Worm (Caenorhabditis elegans) whole organism, L4 larva: ENCODE data around the gene F54D5.5.

ENCODE experiments used
- F10B5.3 ChIP-seq: sonication (generic microtip); optimal IDR thresholded peaks from 2 replicates; lab custom pipeline; 2016; ENCODE audit warnings: mild to moderate bottlenecking, missing genetic modification characterization, missing compliant biosample characterization
- F26F4.8 ChIP-seq: fragments of 200-800 bp; sonication (Bioruptor generic); conservative IDR thresholded peaks from 2 replicates; pipeline ENCODE4 v1.3.6; 2022; ENCODE audit warnings: missing genetic modification characterization, missing compliant biosample characterization
- F49E8.2 ChIP-seq: sonication (generic microtip); optimal IDR thresholded peaks from 2 replicates; lab custom pipeline; 2016; ENCODE audit warnings: missing compliant biosample characterization, mild to moderate bottlenecking, missing genetic modification characterization, borderline replicate concordance
- T26A8.4 ChIP-seq: fragments of 200-800 bp; sonication (Bioruptor generic); IDR thresholded peaks from 2 replicates; pipeline ENCODE4 v1.3.6; 2022; ENCODE audit warnings: missing genetic modification characterization, missing compliant biosample characterization
- Y75B8A.6 ChIP-seq: fragments of 200-800 bp; sonication (Bioruptor generic); IDR thresholded peaks from 2 replicates; pipeline ENCODE4 v1.3.6; 2022; ENCODE audit warnings: missing genetic modification reagents, missing genetic modification characterization, missing compliant biosample characterization
- attf-4 ChIP-seq: sonication (generic microtip); optimal IDR thresholded peaks from 3 replicates; lab custom pipeline; 2017; ENCODE audit warnings: missing biosample characterization, missing genetic modification characterization
- ceh-32 ChIP-seq: sonication (generic microtip); optimal IDR thresholded peaks from 2 replicates; lab custom pipeline; 2016; ENCODE audit warnings: mild to moderate bottlenecking, missing genetic modification characterization, missing compliant biosample characterization; ENCODE audit not compliant: poor library complexity
- cey-2 ChIP-seq: sonication (generic microtip); optimal IDR thresholded peaks from 3 replicates; lab custom pipeline; 2017; ENCODE audit warnings: missing genetic modification characterization, mild to moderate bottlenecking, missing compliant biosample characterization, antibody characterized with exemption, borderline replicate concordance; ENCODE audit not compliant: insufficient read depth
- ctbp-1 ChIP-seq: fragments of 200-800 bp; sonication (Bioruptor generic); IDR thresholded peaks from 2 replicates; pipeline ENCODE4 v1.3.6; 2022; ENCODE audit warnings: missing genetic modification reagents, missing genetic modification characterization, missing compliant biosample characterization
- daf-8 ChIP-seq: fragments of 200-800 bp; sonication (Bioruptor generic); IDR thresholded peaks from 2 replicates; pipeline ENCODE4 v1.3.6; 2022; ENCODE audit warnings: missing genetic modification characterization, missing compliant biosample characterization
- dmd-6 ChIP-seq: fragments of 200-800 bp; sonication (Bioruptor generic); IDR thresholded peaks from 2 replicates; pipeline ENCODE4 v1.3.6; 2022; ENCODE audit warnings: missing genetic modification reagents, missing genetic modification characterization, missing compliant biosample characterization
- dmd-9 ChIP-seq: fragments of 200-800 bp; sonication (Bioruptor generic); IDR thresholded peaks from 2 replicates; pipeline ENCODE4 v1.3.6; 2022; ENCODE audit warnings: missing genetic modification reagents, missing genetic modification characterization, missing compliant biosample characterization
- dpl-1 ChIP-seq: fragments of 150-350 bp; optimal IDR thresholded peaks from 2 replicates; lab custom pipeline; 2014; ENCODE audit warnings: missing biosample characterization, missing genetic modification reagents, missing genetic modification characterization
- egl-43 ChIP-seq: fragments of 200-800 bp; sonication (Bioruptor generic); IDR thresholded peaks from 2 replicates; pipeline ENCODE4 v1.3.6; 2022; ENCODE audit warnings: missing genetic modification reagents, missing genetic modification characterization, missing compliant biosample characterization
- fkh-10 ChIP-seq: fragments of 150-350 bp; optimal IDR thresholded peaks from 2 replicates; lab custom pipeline; 2014; ENCODE audit warnings: missing biosample characterization, missing genetic modification reagents, missing genetic modification characterization
- fos-1 ChIP-seq: fragments of 150-350 bp; optimal IDR thresholded peaks from 2 replicates; lab custom pipeline; 2014; ENCODE audit warnings: missing biosample characterization, missing genetic modification characterization
- hlh-11 ChIP-seq: fragments of 200-800 bp; sonication (Bioruptor generic); optimal IDR thresholded peaks from 2 replicates; lab custom pipeline; 2018; ENCODE audit warnings: mild to moderate bottlenecking, missing genetic modification characterization, missing compliant biosample characterization
- hlh-30 ChIP-seq: sonication (generic microtip); optimal IDR thresholded peaks from 2 replicates; lab custom pipeline; 2017; ENCODE audit warnings: antibody characterized with exemption, mild to moderate bottlenecking, missing genetic modification characterization, missing compliant biosample characterization; ENCODE audit not compliant: insufficient read depth
- hmg-1.1 ChIP-seq: fragments of 200-800 bp; sonication (Bioruptor generic); IDR thresholded peaks from 2 replicates; pipeline ENCODE4 v1.3.6; 2022; ENCODE audit warnings: missing genetic modification reagents, missing genetic modification characterization, missing compliant biosample characterization
- jun-1 ChIP-seq: fragments of 150-350 bp; optimal IDR thresholded peaks from 2 replicates; lab custom pipeline; 2014; ENCODE audit warnings: missing biosample characterization, missing genetic modification reagents, missing genetic modification characterization
- lim-7 ChIP-seq: fragments of 200-800 bp; sonication (Bioruptor generic); IDR thresholded peaks from 2 replicates; pipeline ENCODE4 v1.3.6; 2022; ENCODE audit warnings: missing genetic modification characterization, missing compliant biosample characterization
- lin-1 ChIP-seq: fragments of 200-800 bp; sonication (Bioruptor generic); IDR thresholded peaks from 2 replicates; pipeline ENCODE4 v1.3.6; 2022; ENCODE audit warnings: missing genetic modification reagents, missing genetic modification characterization, missing compliant biosample characterization
- lin-13 ChIP-seq: fragments of 150-350 bp; optimal IDR thresholded peaks from 2 replicates; lab custom pipeline; 2014; ENCODE audit warnings: missing biosample characterization, missing genetic modification reagents, missing genetic modification characterization
- lin-15B ChIP-seq: fragments of 150-350 bp; sonication (generic microtip); optimal IDR thresholded peaks from 3 replicates; lab custom pipeline; 2014; ENCODE audit warnings: missing biosample characterization, missing genetic modification characterization
- lin-29 ChIP-seq: fragments of 200-800 bp; sonication (Bioruptor generic); IDR thresholded peaks from 2 replicates; pipeline ENCODE4 v1.3.6; 2022; ENCODE audit warnings: missing genetic modification reagents, missing genetic modification characterization, missing compliant biosample characterization
- lin-38 ChIP-seq: fragments of 200-800 bp; sonication (Bioruptor generic); IDR thresholded peaks from 2 replicates; pipeline ENCODE4 v1.3.6; 2022; ENCODE audit warnings: missing genetic modification reagents, missing genetic modification characterization, missing compliant biosample characterization
- lin-39 ChIP-seq: fragments of 150-350 bp; optimal IDR thresholded peaks from 2 replicates; lab custom pipeline; 2014; ENCODE audit warnings: missing biosample characterization, missing genetic modification reagents, missing genetic modification characterization
- lir-3 ChIP-seq: sonication (generic microtip); optimal IDR thresholded peaks from 2 replicates; lab custom pipeline; 2016; ENCODE audit warnings: mild to moderate bottlenecking, missing genetic modification characterization, missing compliant biosample characterization
- mdl-1 ChIP-seq, 2 experiments: fragments of 150-350 bp in 1 of 2; sonication (generic microtip) in 1 of 2; optimal IDR thresholded peaks; 2 replicates each; lab custom pipeline; 2014 to 2017; ENCODE audit warnings: missing biosample characterization in 2 of 2, missing genetic modification characterization in 2 of 2
- mdt-29 ChIP-seq: fragments of 200-800 bp; sonication (Bioruptor generic); IDR thresholded peaks from 2 replicates; pipeline ENCODE4 v1.3.6; 2022; ENCODE audit warnings: missing genetic modification reagents, missing genetic modification characterization, missing compliant biosample characterization
- mep-1 ChIP-seq: fragments of 150-350 bp; sonication (generic microtip); optimal IDR thresholded peaks from 3 replicates; lab custom pipeline; 2014; ENCODE audit warnings: missing biosample characterization, missing genetic modification characterization
- mxl-3 ChIP-seq: fragments of 200-800 bp; sonication (Bioruptor generic); optimal IDR thresholded peaks from 2 replicates; lab custom pipeline; 2018; ENCODE audit warnings: mild to moderate bottlenecking, missing genetic modification characterization, missing compliant biosample characterization
- nhr-237 ChIP-seq: sonication (generic microtip); optimal IDR thresholded peaks from 2 replicates; lab custom pipeline; 2017; ENCODE audit warnings: missing biosample characterization, missing genetic modification characterization
- nhr-25 ChIP-seq: sonication (generic microtip); optimal IDR thresholded peaks from 2 replicates; lab custom pipeline; 2017; ENCODE audit warnings: missing genetic modification characterization, mild to moderate bottlenecking, missing compliant biosample characterization, antibody characterized with exemption, moderate library complexity, borderline replicate concordance; ENCODE audit not compliant: insufficient read depth
- nhr-28 ChIP-seq: fragments of 150-350 bp; optimal IDR thresholded peaks from 2 replicates; lab custom pipeline; 2014; ENCODE audit warnings: missing biosample characterization, missing genetic modification characterization
- nhr-42 ChIP-seq: fragments of 200-800 bp; sonication (Bioruptor generic); IDR thresholded peaks from 2 replicates; pipeline ENCODE4 v1.3.6; 2022; ENCODE audit warnings: missing genetic modification characterization, missing compliant biosample characterization
- nhr-48 ChIP-seq: sonication (generic microtip); optimal IDR thresholded peaks from 2 replicates; lab custom pipeline; 2016; ENCODE audit warnings: mild to moderate bottlenecking, missing genetic modification characterization, missing compliant biosample characterization
- nhr-6 ChIP-seq: fragments of 150-350 bp; optimal IDR thresholded peaks from 2 replicates; lab custom pipeline; 2014; ENCODE audit warnings: missing biosample characterization, missing genetic modification characterization
- pqm-1 ChIP-seq: sonication (generic microtip); optimal IDR thresholded peaks from 2 replicates; lab custom pipeline; 2017; ENCODE audit warnings: missing biosample characterization, missing genetic modification characterization
- sdz-12 ChIP-seq: fragments of 200-800 bp; sonication (Bioruptor generic); optimal IDR thresholded peaks from 2 replicates; lab custom pipeline; 2018; ENCODE audit warnings: mild to moderate bottlenecking, missing genetic modification characterization, missing compliant biosample characterization
- set-16 ChIP-seq: fragments of 200-800 bp; sonication (Bioruptor generic); IDR thresholded peaks from 2 replicates; pipeline ENCODE4 v1.3.6; 2022; ENCODE audit warnings: missing genetic modification reagents, missing genetic modification characterization, missing compliant biosample characterization
- skn-1 ChIP-seq: fragments of 150-350 bp; optimal IDR thresholded peaks from 2 replicates; lab custom pipeline; 2014; ENCODE audit warnings: missing biosample characterization, missing genetic modification characterization
- snpc-4 ChIP-seq: fragments of 150-350 bp; optimal IDR thresholded peaks from 2 replicates; lab custom pipeline; 2014; ENCODE audit warnings: missing biosample characterization, missing genetic modification characterization
- unc-62 ChIP-seq, 3 experiments: fragments of 150-350 bp in 1 of 3; sonication (generic microtip); optimal IDR thresholded peaks in 2 of 3; peaks in 1 of 3; 1 replicate in 1 of 3; 2 replicates in 2 of 3; lab custom pipeline; 2014 to 2017; ENCODE audit warnings: missing biosample characterization in 3 of 3, missing genetic modification characterization in 3 of 3, missing genetic modification reagents in 3 of 3, missing genotype in 1 of 3
- zag-1 ChIP-seq: fragments of 150-350 bp; optimal IDR thresholded peaks from 2 replicates; lab custom pipeline; 2014; ENCODE audit warnings: missing biosample characterization, missing genetic modification characterization
- zfp-2 ChIP-seq: sonication (generic microtip); optimal IDR thresholded peaks from 2 replicates; lab custom pipeline; 2016; ENCODE audit warnings: mild to moderate bottlenecking, missing genetic modification characterization, missing compliant biosample characterization
- zfp-3 ChIP-seq: fragments of 200-800 bp; sonication (Bioruptor generic); conservative IDR thresholded peaks from 2 replicates; pipeline ENCODE4 v1.3.6; 2022; ENCODE audit warnings: missing genetic modification reagents, missing genetic modification characterization, missing compliant biosample characterization

The F54D5.5 gene

DNA sequence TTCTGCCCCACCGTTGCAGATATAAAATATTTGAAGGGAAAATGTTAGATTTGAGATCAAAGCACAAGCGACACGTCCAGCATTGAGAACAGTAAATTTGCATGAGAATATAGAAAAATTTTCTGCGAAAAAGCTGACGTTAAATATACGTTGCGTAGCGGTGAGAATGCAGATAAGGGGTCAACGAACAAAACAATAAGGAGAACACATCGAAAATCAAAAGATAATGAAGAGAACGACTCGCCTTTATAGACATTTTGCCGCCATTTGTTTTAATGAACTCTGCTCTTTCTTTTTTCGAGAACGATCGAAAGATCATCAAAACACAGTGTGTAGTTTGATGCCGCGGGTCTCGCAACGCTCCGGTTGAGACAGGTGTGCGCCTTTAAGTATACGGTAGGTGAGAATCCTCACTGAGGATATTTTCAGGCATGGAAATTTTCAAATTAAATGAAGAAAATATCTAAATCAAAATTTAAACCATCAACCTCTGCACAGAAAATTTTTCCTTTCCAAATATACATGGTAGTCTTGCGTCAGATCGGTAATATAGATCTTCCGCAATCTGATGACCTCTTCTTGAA is 29.4 kb upstream of the F54D5.5 start (continued):
- TF ChIP-seq cey-2 (tag; lab: Kevin White, UChicago) (no peak), nhr-48 (peak; percentile 41), F49E8.2 (tag; lab: Kevin White, UChicago) (peak; percentile 71), lin-39 (tag; lab: Kevin White, UChicago) (no peak), dmd-6 (peak; percentile 45; the same call in 1 of the 2 replicates), skn-1 (tag; lab: Kevin White, UChicago) (no peak), fkh-10 (GFP tag; lab: Kevin White, UChicago) (no peak), pqm-1 (tag; lab: Kevin White, UChicago) (peak; percentile 4), nhr-237 (tag; lab: Kevin White, UChicago) (no peak), zag-1 (tag; lab: Kevin White, UChicago) (no peak)

DNA sequence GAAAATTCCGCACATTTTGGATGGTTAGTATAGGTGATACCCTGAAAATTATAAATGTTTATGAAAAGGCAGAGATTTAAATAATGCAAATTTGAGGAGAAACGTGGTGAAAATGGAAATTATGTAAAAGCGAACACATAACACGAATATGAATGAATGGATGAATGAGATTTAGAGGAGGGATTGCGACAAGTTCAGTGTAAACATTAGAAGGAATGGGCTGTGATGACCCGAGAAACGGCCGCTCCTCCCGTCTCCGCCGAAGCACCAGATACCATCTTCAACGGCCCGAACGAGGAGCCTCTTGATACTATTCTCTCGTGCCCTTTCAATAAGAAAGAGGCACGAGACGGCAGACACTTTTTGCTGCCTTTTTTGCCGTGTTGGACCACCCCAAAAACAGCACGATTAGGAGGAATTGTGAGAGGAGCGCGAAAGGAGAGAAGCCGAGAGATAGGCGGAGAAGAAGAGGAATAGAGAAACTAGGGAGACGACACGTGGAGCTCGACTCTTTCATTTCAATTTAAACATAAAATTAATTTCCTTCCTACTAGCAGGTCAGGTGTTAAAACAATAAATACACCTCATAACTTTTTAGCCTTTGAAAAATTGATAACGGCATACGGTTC is 28.7 kb upstream of the F54D5.5 start, which contains the start of gene gfat-1:
TSS of gene gfat-1 (minus strand) at position 51 of the 629 bp plus-strand sequence.
- TF ChIP-seq Y75B8A.6 (GFP tag; lab: Robert Waterston, UW) (no peak), hlh-11 (tag; lab: Kevin White, UChicago) (no peak), mdl-1 (tag; optimal IDR thresholded peaks at IDR 0.05; lab: Kevin White, UChicago) (peak; percentile 37 to 89), ceh-32 (no peak), hlh-30 (tag; lab: Kevin White, UChicago) (peak; percentile 57), F26F4.8 (GFP tag; lab: Robert Waterston, UW) (no peak), nhr-42 (no peak), lim-7 (GFP tag; lab: Robert Waterston, UW) (0 out of 2 replicates have a peak, but pooled peaks have one; percentile 8), sdz-12 (GFP tag; lab: Kevin White, UChicago) (no peak), mdt-29 (no peak), F49E8.2 (tag; lab: Kevin White, UChicago) (no peak), hmg-1.1 (GFP tag; lab: Robert Waterston, UW) (no peak), zfp-3 (GFP tag; lab: Robert Waterston, UW) (no peak), mep-1 (tag; lab: Kevin White, UChicago) (no peak), zfp-2 (tag; lab: Kevin White, UChicago) (no peak), nhr-25 (tag; lab: Kevin White, UChicago) (no peak), skn-1 (tag; lab: Kevin White, UChicago) (no peak), lin-13 (GFP tag; lab: Kevin White, UChicago) (no peak), lin-38 (GFP tag; lab: Robert Waterston, UW) (peak; percentile 16; the same call in 1 of the 2 replicates), nhr-28 (tag; lab: Kevin White, UChicago) (no peak), snpc-4 (no peak), egl-43 (GFP tag; lab: Robert Waterston, UW) (no peak; the same call in 1 of the 2 replicates), nhr-6 (tag; lab: Kevin White, UChicago) (peak; percentile 21), dpl-1 (GFP tag; lab: Kevin White, UChicago) (peak; percentile 9), unc-62 (GFP tag; optimal IDR thresholded peaks at IDR 0.05 in 1 of 2; lab: Kevin White, UChicago) (no peak), unc-62 (tag; optimal IDR thresholded peaks at IDR 0.05; lab: Kevin White, UChicago) (no peak), ctbp-1 (0 out of 2 replicates have a peak, but pooled peaks have one; percentile 34), daf-8 (no peak), set-16 (GFP tag; lab: Robert Waterston, UW) (peak; percentile 32), lir-3 (tag; lab: Kevin White, UChicago) (no peak), attf-4 (tag; lab: Kevin White, UChicago) (no peak), lin-29 (GFP tag; lab: Robert Waterston, UW) (no peak), jun-1 (tag; lab: Kevin White, UChicago) (no peak), dmd-9 (no peak), mxl-3 (GFP tag; lab: Kevin White, UChicago) (no peak), T26A8.4 (GFP tag; lab: Robert Waterston, UW) (no peak), F10B5.3 (tag; lab: Kevin White, UChicago) (no peak), fos-1 (tag; lab: Kevin White, UChicago) (no peak), lin-15B (tag; lab: Kevin White, UChicago) (no peak), lin-1 (GFP tag; lab: Robert Waterston, UW) (no peak)
